Worm (Caenorhabditis elegans) whole organism, L1 larva: ENCODE data around the gene str-225.

ENCODE experiments used
- C04F5.9 ChIP-seq: sonication (generic microtip); optimal IDR thresholded peaks from 2 replicates; lab custom pipeline; 2016; ENCODE audit warnings: missing genetic modification characterization, missing compliant biosample characterization
- C16A3.4 ChIP-seq: fragments of 150-350 bp; optimal IDR thresholded peaks from 2 replicates; lab custom pipeline; 2014; ENCODE audit warnings: missing biosample characterization, missing genetic modification characterization
- C34B4.2 ChIP-seq: sonication (generic microtip); optimal IDR thresholded peaks from 2 replicates; lab custom pipeline; 2017; ENCODE audit warnings: mild to moderate bottlenecking, missing genetic modification characterization, missing compliant biosample characterization
- ama-1 ChIP-seq: fragments of 150-350 bp; optimal IDR thresholded peaks from 2 replicates; lab custom pipeline; 2014
- ceh-90 ChIP-seq: sonication (generic microtip); optimal IDR thresholded peaks from 2 replicates; lab custom pipeline; 2016; ENCODE audit warnings: missing genetic modification characterization, missing compliant biosample characterization
- ces-1 ChIP-seq: fragments of 150-350 bp; optimal IDR thresholded peaks from 2 replicates; lab custom pipeline; 2014; ENCODE audit warnings: missing biosample characterization, missing genetic modification reagents, missing genetic modification characterization
- dpl-1 ChIP-seq, 3 experiments: fragments of 150-350 bp in 2 of 3; sonication (generic microtip) in 1 of 3; optimal IDR thresholded peaks; 2 replicates each; lab custom pipeline; 2014 to 2017; ENCODE audit warnings: missing biosample characterization in 3 of 3, missing genetic modification characterization in 3 of 3, missing genetic modification reagents in 3 of 3
- dsc-1 ChIP-seq: sonication (generic microtip); optimal IDR thresholded peaks from 2 replicates; lab custom pipeline; 2016; ENCODE audit warnings: mild to moderate bottlenecking, missing genetic modification characterization, missing compliant biosample characterization
- elt-3 ChIP-seq, 6 experiments: fragments of 150-350 bp in 1 of 6; sonication (generic microtip); optimal IDR thresholded peaks; 2 replicates each; lab custom pipeline; 2017 to 2018; ENCODE audit warnings: missing biosample characterization in 6 of 6, missing genetic modification characterization in 6 of 6, inconsistent platforms in 1 of 6
- ets-5 ChIP-seq: fragments of 200-800 bp; sonication (Bioruptor generic); IDR thresholded peaks from 2 replicates; pipeline ENCODE4 v1.3.6; 2022; ENCODE audit warnings: missing genetic modification characterization, missing compliant biosample characterization
- fkh-4 ChIP-seq: sonication (generic microtip); optimal IDR thresholded peaks from 2 replicates; lab custom pipeline; 2016; ENCODE audit warnings: missing compliant biosample characterization, missing genetic modification characterization, borderline replicate concordance
- fkh-8 ChIP-seq: sonication (generic microtip); optimal IDR thresholded peaks from 2 replicates; lab custom pipeline; 2016; ENCODE audit warnings: mild to moderate bottlenecking, missing genetic modification characterization, missing compliant biosample characterization
- fos-1 ChIP-seq: fragments of 150-350 bp; optimal IDR thresholded peaks from 2 replicates; lab custom pipeline; 2014; ENCODE audit warnings: missing biosample characterization, missing genetic modification characterization
- grh-1 ChIP-seq: fragments of 200-800 bp; sonication (Bioruptor generic); IDR thresholded peaks from 2 replicates; pipeline ENCODE4 v1.3.6; 2022; ENCODE audit warnings: missing genetic modification reagents, missing genetic modification characterization, missing compliant biosample characterization
- hlh-17 ChIP-seq: fragments of 200-800 bp; sonication (Bioruptor generic); optimal IDR thresholded peaks from 2 replicates; lab custom pipeline; 2018; ENCODE audit warnings: missing genetic modification characterization, mild to moderate bottlenecking, missing compliant biosample characterization, moderate library complexity, borderline replicate concordance
- hpl-2 ChIP-seq: fragments of 150-350 bp; optimal IDR thresholded peaks from 2 replicates; lab custom pipeline; 2014; ENCODE audit warnings: missing biosample characterization, missing genetic modification reagents, missing genetic modification characterization
- isw-1 ChIP-seq: fragments of 200-800 bp; sonication (Bioruptor generic); IDR thresholded peaks from 2 replicates; pipeline ENCODE4 v1.3.6; 2022; ENCODE audit warnings: missing genetic modification characterization, missing compliant biosample characterization
- lin-13 ChIP-seq: fragments of 150-350 bp; optimal IDR thresholded peaks from 2 replicates; lab custom pipeline; 2014; ENCODE audit warnings: missing biosample characterization, missing genetic modification reagents, missing genetic modification characterization
- lin-39 ChIP-seq: fragments of 150-350 bp; optimal IDR thresholded peaks from 2 replicates; lab custom pipeline; 2014; ENCODE audit warnings: missing biosample characterization, missing genetic modification reagents, missing genetic modification characterization
- lsy-2 ChIP-seq, 2 experiments: fragments of 150-350 bp; optimal IDR thresholded peaks; 2 replicates each; lab custom pipeline; 2014; ENCODE audit warnings: missing biosample characterization in 2 of 2, missing genetic modification characterization in 2 of 2
- nhr-12 ChIP-seq: sonication (generic microtip); optimal IDR thresholded peaks from 2 replicates; lab custom pipeline; 2017; ENCODE audit warnings: missing biosample characterization, missing genetic modification characterization
- nhr-19 ChIP-seq: fragments of 200-800 bp; sonication (Bioruptor generic); conservative IDR thresholded peaks from 2 replicates; pipeline ENCODE4 v1.3.6; 2022; ENCODE audit warnings: missing genetic modification characterization, missing compliant biosample characterization
- nhr-237 ChIP-seq: fragments of 150-350 bp; optimal IDR thresholded peaks from 2 replicates; lab custom pipeline; 2014; ENCODE audit warnings: missing biosample characterization, missing genetic modification characterization
- nhr-47 ChIP-seq: sonication (generic microtip); optimal IDR thresholded peaks from 2 replicates; lab custom pipeline; 2016; ENCODE audit warnings: mild to moderate bottlenecking, missing genetic modification characterization, moderate library complexity, missing compliant biosample characterization
- nhr-71 ChIP-seq: sonication (generic microtip); optimal IDR thresholded peaks from 2 replicates; lab custom pipeline; 2016; ENCODE audit warnings: mild to moderate bottlenecking, missing genetic modification characterization, moderate library complexity, missing compliant biosample characterization
- nhr-76 ChIP-seq: sonication (generic microtip); optimal IDR thresholded peaks from 2 replicates; lab custom pipeline; 2017; ENCODE audit warnings: missing biosample characterization, missing genetic modification characterization
- nhr-77 ChIP-seq: fragments of 150-350 bp; optimal IDR thresholded peaks from 2 replicates; lab custom pipeline; 2014; ENCODE audit warnings: missing biosample characterization, missing genetic modification characterization
- nhr-90 ChIP-seq: sonication (generic microtip); optimal IDR thresholded peaks from 2 replicates; lab custom pipeline; 2016; ENCODE audit warnings: mild to moderate bottlenecking, missing genetic modification characterization, missing compliant biosample characterization; ENCODE audit not compliant: poor library complexity
- rnt-1 ChIP-seq: sonication (generic microtip); optimal IDR thresholded peaks from 2 replicates; lab custom pipeline; 2016; ENCODE audit warnings: mild to moderate bottlenecking, missing genetic modification characterization, moderate library complexity, missing compliant biosample characterization
- snpc-4 ChIP-seq: fragments of 150-350 bp; optimal IDR thresholded peaks from 2 replicates; lab custom pipeline; 2014; ENCODE audit warnings: missing biosample characterization, missing genetic modification characterization
- snu-23 ChIP-seq: sonication (generic microtip); optimal IDR thresholded peaks from 2 replicates; lab custom pipeline; 2016; ENCODE audit warnings: missing genetic modification characterization, missing compliant biosample characterization
- sox-4 ChIP-seq: sonication (generic microtip); optimal IDR thresholded peaks from 2 replicates; lab custom pipeline; 2016; ENCODE audit warnings: missing genetic modification characterization, missing compliant biosample characterization
- sup-37 ChIP-seq: fragments of 200-800 bp; sonication (Bioruptor generic); optimal IDR thresholded peaks from 2 replicates; lab custom pipeline; 2018; ENCODE audit warnings: mild to moderate bottlenecking, missing genetic modification characterization, missing compliant biosample characterization
- tlp-1 ChIP-seq: fragments of 150-350 bp; optimal IDR thresholded peaks from 2 replicates; lab custom pipeline; 2014; ENCODE audit warnings: missing biosample characterization, missing genetic modification characterization
- unc-30 ChIP-seq: sonication (generic microtip); optimal IDR thresholded peaks from 2 replicates; lab custom pipeline; 2017; ENCODE audit warnings: missing biosample characterization, missing genetic modification characterization
- vab-15 ChIP-seq: sonication (generic microtip); optimal IDR thresholded peaks from 2 replicates; lab custom pipeline; 2017; ENCODE audit warnings: missing genotype, mild to moderate bottlenecking, missing genetic modification characterization, missing compliant biosample characterization
- zag-1 ChIP-seq: fragments of 150-350 bp; optimal IDR thresholded peaks from 2 replicates; lab custom pipeline; 2014; ENCODE audit warnings: missing biosample characterization, missing genetic modification characterization
- ztf-11 ChIP-seq, 2 experiments: sonication (generic microtip); optimal IDR thresholded peaks; 2 replicates each; lab custom pipeline; 2016 to 2017; ENCODE audit warnings: missing genetic modification characterization in 2 of 2, missing biosample characterization in 1 of 2, missing compliant biosample characterization in 1 of 2

Gene str-225

ce11 chrV:3468436-3468835 is 39.2 kb upstream of the str-225 start, which contains the start of gene gst-33 (continued):
- no peak for TF ChIP-seq nhr-19
- TF ChIP-seq lsy-2 (tag; optimal IDR thresholded peaks at IDR 0.05; lab: Kevin White, UChicago) = no peak
- peak in 1 of 3 experiments; percentile 9 for TF ChIP-seq dpl-1 (GFP tag; optimal IDR thresholded peaks at IDR 0.05; lab: Kevin White, UChicago)
- peak; percentile 51 for TF ChIP-seq snu-23

ce11 chrV:3470782-3471181 is 36.8 kb upstream of the str-225 start, which contains the start of gene srbc-29:
Gene srbc-29 (minus strand): TSS chrV:3470882.
- no peak for TF ChIP-seq ztf-11 (tag; optimal IDR thresholded peaks at IDR 0.05; lab: Kevin White, UChicago)
- no peak for TF ChIP-seq vab-15 (tag; lab: Kevin White, UChicago)
- no peak for TF ChIP-seq C16A3.4 (tag; lab: Kevin White, UChicago)
- no peak for TF ChIP-seq C04F5.9 (tag; lab: Kevin White, UChicago)
- TF ChIP-seq rnt-1 (tag; lab: Kevin White, UChicago) = no peak
- no peak for TF ChIP-seq fkh-4 (tag; lab: Kevin White, UChicago)
- TF ChIP-seq tlp-1 = no peak
- TF ChIP-seq zag-1 = no peak
- no peak for TF ChIP-seq ces-1 (GFP tag; lab: Kevin White, UChicago)
- no peak for TF ChIP-seq hlh-17
- TF ChIP-seq nhr-237 (tag; lab: Kevin White, UChicago) = no peak
- no peak for TF ChIP-seq nhr-47
- no peak for TF ChIP-seq ama-1
- no peak for TF ChIP-seq sup-37 (GFP tag; lab: Kevin White, UChicago)
- TF ChIP-seq ceh-90 (tag; lab: Kevin White, UChicago) = no peak

ce11 chrV:3475021-3475420 is 32.6 kb upstream of the str-225 start, which contains the start of gene oac-2:
Gene oac-2 (minus strand): TSS chrV:3475121.
- TF ChIP-seq sup-37 (GFP tag; lab: Kevin White, UChicago) (no peak), nhr-77 (tag; lab: Kevin White, UChicago) (no peak), dsc-1 (tag; lab: Kevin White, UChicago) (no peak), unc-30 (tag; lab: Kevin White, UChicago) (no peak), lin-39 (tag; lab: Kevin White, UChicago) (no peak), C34B4.2 (tag; lab: Kevin White, UChicago) (no peak), nhr-71 (tag; lab: Kevin White, UChicago) (no peak), nhr-76 (tag; lab: Kevin White, UChicago) (no peak), hpl-2 (GFP tag; lab: Kevin White, UChicago) (no peak), fkh-8 (tag; lab: Kevin White, UChicago) (no peak), nhr-12 (tag; lab: Kevin White, UChicago) (no peak), nhr-90 (tag; lab: Kevin White, UChicago) (no peak), sox-4 (tag; lab: Kevin White, UChicago) (no peak), grh-1 (GFP tag; lab: Robert Waterston, UW) (no peak)

ce11 chrV:3476228-3476627 is 31.4 kb upstream of the str-225 start:
- TF ChIP-seq nhr-12 (tag; lab: Kevin White, UChicago) = no peak
- TF ChIP-seq snpc-4 = no peak
- no peak for TF ChIP-seq fkh-8 (tag; lab: Kevin White, UChicago)
- no peak for TF ChIP-seq lin-13 (GFP tag; lab: Kevin White, UChicago)
- TF ChIP-seq isw-1 = no peak
- TF ChIP-seq ets-5 (GFP tag; lab: Robert Waterston, UW) = no peak
- no peak for TF ChIP-seq nhr-47
- no peak for TF ChIP-seq elt-3 (tag; optimal IDR thresholded peaks at IDR 0.05; lab: Kevin White, UChicago)
- TF ChIP-seq fos-1 (tag; lab: Kevin White, UChicago) = no peak
